Worm (Caenorhabditis elegans) whole organism, L4/young adult: Measurements from ENCODE around the gene T21C9.9.

Source experiments
- dao-5 ChIP-seq: sonication (generic microtip); optimal IDR thresholded peaks from 2 replicates; lab custom pipeline; 2016; ENCODE audit warnings: missing genotype, missing genetic modification characterization, moderate library complexity, missing compliant biosample characterization
- him-1 ChIP-seq: sonication (generic microtip); optimal IDR thresholded peaks from 2 replicates; lab custom pipeline; 2016; ENCODE audit warnings: missing genotype, missing genetic modification reagents, missing genetic modification characterization, missing compliant biosample characterization

ce11 chrV:10549717-10550116, 42.7 kb downstream of the T21C9.9 start, which contains the start of gene F32G8.2:
- no peak for TF ChIP-seq dao-5 (tag; lab: Kevin White, UChicago)
- no peak for TF ChIP-seq him-1 (tag; lab: Kevin White, UChicago)
